Fruit fly (Drosophila melanogaster): ENCODE data around the gene Sod1.

Sod1 gene

dm6 chr3L:11085810-11086209, 27.7 kb downstream of the Sod1 start (continued):
- TF ChIP-seq cwo (GFP tag; optimal IDR thresholded peaks at IDR 0.05), result peak; percentile 98
- TF ChIP-seq CG17328 (GFP tag; IDR thresholded peaks at IDR 0.05), result 0 out of 2 replicates have a peak, but pooled peaks have one; percentile 11
- TF ChIP-seq CG2199 (GFP tag; IDR thresholded peaks at IDR 0.05), result 0 out of 3 replicates have a peak, but pooled peaks have one; percentile 23
- no peak for TF ChIP-seq Adf1 (GFP tag; IDR thresholded peaks at IDR 0.05)
- no peak for TF ChIP-seq tup (GFP tag; optimal IDR thresholded peaks at IDR 0.05)
- TF ChIP-seq pnt (GFP tag; optimal IDR thresholded peaks at IDR 0.05), result no peak
- TF ChIP-seq ase (GFP tag; IDR thresholded peaks at IDR 0.05), result no peak
- no peak for TF ChIP-seq fru (optimal IDR thresholded peaks at IDR 0.05)
- no peak for TF ChIP-seq sqz (GFP tag; optimal IDR thresholded peaks at IDR 0.05)
- TF ChIP-seq sens (GFP tag), result peak; percentile 59
- TF ChIP-seq CG6689 (GFP tag; IDR thresholded peaks at IDR 0.05), result peak; percentile 54; the same call in 1 of the 2 replicates
- no peak for TF ChIP-seq CG1529 (GFP tag; optimal IDR thresholded peaks at IDR 0.05)
- TF ChIP-seq CG8290 (GFP tag; optimal IDR thresholded peaks at IDR 0.05), result no peak
- peak in 1 of 2 experiments; percentile 53 for TF ChIP-seq CG8290 (tag; optimal IDR thresholded peaks at IDR 0.05)
- no peak for TF ChIP-seq CG9215 (GFP tag; IDR thresholded peaks at IDR 0.05)
- TF ChIP-seq insv (GFP tag; optimal IDR thresholded peaks at IDR 0.05), result no peak

- TF ChIP-seq Pdp1 (GFP tag; optimal IDR thresholded peaks at IDR 0.05) (peak; percentile 95 to 97), CG10267 (tag; optimal IDR thresholded peaks at IDR 0.05) (peak; percentile 94), CG17361 (GFP tag; IDR thresholded peaks at IDR 0.05) (peak; percentile 97), CG2875 (GFP tag; optimal IDR thresholded peaks at IDR 0.05) (peak; percentile 96), CTCF (GFP tag; optimal IDR thresholded peaks at IDR 0.05) (peak; percentile 69), CG11456 (GFP tag; IDR thresholded peaks at IDR 0.05) (peak; percentile 90), CG43689 (GFP tag; IDR thresholded peaks at IDR 0.05) (peak; percentile 89), Stat92E (GFP tag; optimal IDR thresholded peaks at IDR 0.05) (peak in 1 of 3 experiments; percentile 97), so (GFP tag; IDR thresholded peaks at IDR 0.05) (peak; percentile 97), cad (GFP tag; optimal IDR thresholded peaks at IDR 0.05) (no peak), zf30C (GFP tag; optimal IDR thresholded peaks at IDR 0.05) (peak; percentile 91), dan (GFP tag; IDR thresholded peaks at IDR 0.05) (peak; percentile 87), da (GFP tag; optimal IDR thresholded peaks at IDR 0.05) (peak; percentile 93), CG15269 (tag; optimal IDR thresholded peaks at IDR 0.05) (peak; percentile 97), CG10462 (GFP tag; optimal IDR thresholded peaks at IDR 0.05) (peak; percentile 97), CG11560 (tag; IDR thresholded peaks at IDR 0.05) (peak; percentile 74), CG4282 (GFP tag; optimal IDR thresholded peaks at IDR 0.05) (peak; percentile 90), CG9932 (GFP tag; IDR thresholded peaks at IDR 0.05) (peak; percentile 80), grn (GFP tag; optimal IDR thresholded peaks at IDR 0.05) (peak; percentile 78), CG9817 (tag; optimal IDR thresholded peaks at IDR 0.05) (peak; percentile 77), CG33557 (GFP tag; optimal IDR thresholded peaks at IDR 0.05) (peak; percentile 97), Ssrp (tag; optimal IDR thresholded peaks at IDR 0.05) (peak; percentile 97), CG10147 (GFP tag; optimal IDR thresholded peaks at IDR 0.05) (peak; percentile 95), gem (tag; optimal IDR thresholded peaks at IDR 0.05) (peak; percentile 98), CG5953 (GFP tag; IDR thresholded peaks at IDR 0.05) (peak; percentile 95), CG9797 (GFP tag; optimal IDR thresholded peaks at IDR 0.05) (peak; percentile 46), dati (GFP tag; IDR thresholded peaks at IDR 0.05) (peak; percentile 90), lov (optimal IDR thresholded peaks at IDR 0.05) (no peak), lov (GFP tag; IDR thresholded peaks at IDR 0.05) (peak; percentile 97), CG14860 (GFP tag; IDR thresholded peaks at IDR 0.05; ENCODE audit: partially characterized antibody) (no peak), CG1602 (GFP tag; optimal IDR thresholded peaks at IDR 0.05) (peak; percentile 97), CG17568 (GFP tag; optimal IDR thresholded peaks at IDR 0.05) (peak; percentile 95), Tbp (GFP tag; optimal IDR thresholded peaks at IDR 0.05) (no peak), mld (GFP tag; IDR thresholded peaks at IDR 0.05; ENCODE audit: partially characterized antibody) (no peak), CG16779 (GFP tag; IDR thresholded peaks at IDR 0.05) (peak; percentile 73)
These were observed 28.8 kb downstream of the Sod1 start for dm6 chr3L:11084557-11085231.

All from whole organism, embryonic.